Worm (Caenorhabditis elegans): ENCODE data around the gene nsph-1.1.

DNA sequence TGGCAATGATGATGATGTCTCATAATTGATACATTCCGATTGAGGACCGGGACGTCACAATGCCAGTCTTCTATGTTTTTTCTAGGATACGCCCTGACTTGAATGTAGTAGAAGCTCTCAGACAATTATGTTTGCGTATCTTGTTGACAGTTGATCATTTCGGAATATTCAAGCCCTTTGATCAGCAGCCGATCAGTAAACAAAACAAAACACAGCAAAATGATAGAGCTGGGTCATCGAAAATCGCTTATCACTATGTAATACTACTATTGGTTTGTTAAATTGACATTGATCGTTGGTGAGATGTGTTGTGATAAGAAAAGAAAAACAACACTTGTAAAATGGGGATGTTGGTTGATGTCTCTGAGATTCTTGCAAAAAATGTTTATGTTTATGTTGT is 28.3 kb upstream of the nsph-1.1 start:
- TF ChIP-seq W03F9.2 (tag; optimal IDR thresholded peaks at IDR 0.05) (no peak), him-1 (tag; optimal IDR thresholded peaks at IDR 0.05) (no peak), dao-5 (tag; optimal IDR thresholded peaks at IDR 0.05) (no peak)

Measured in whole organism, L4/young adult.